Fruit fly (Drosophila melanogaster): ENCODE results near the gene CG15160.

dm6 chr2L:18546426-18546825 is 44.3 kb upstream of the CG15160 start:
- TF ChIP-seq kay (GFP tag; ENCODE audit: borderline replicate concordance): no peak
- TF ChIP-seq CG5204 (GFP tag; optimal IDR thresholded peaks at IDR 0.05): no peak
- TF ChIP-seq Crg-1 (GFP tag; optimal IDR thresholded peaks at IDR 0.05): no peak
- TF ChIP-seq CG14711 (tag; optimal IDR thresholded peaks at IDR 0.05): no peak
- no peak for TF ChIP-seq pad (GFP tag; optimal IDR thresholded peaks at IDR 0.05)
- no peak for TF ChIP-seq Hr96 (GFP tag; optimal IDR thresholded peaks at IDR 0.05)
- no peak for TF ChIP-seq toe (GFP tag; optimal IDR thresholded peaks at IDR 0.05)
- no peak for TF ChIP-seq CG7045 (GFP tag; optimal IDR thresholded peaks at IDR 0.05)
- no peak for TF ChIP-seq ovo (GFP tag; optimal IDR thresholded peaks at IDR 0.05)
- TF ChIP-seq cnc (optimal IDR thresholded peaks at IDR 0.05): no peak
- TF ChIP-seq tj (GFP tag; optimal IDR thresholded peaks at IDR 0.05): no peak

Data from whole organism, adult.